Fruit fly (Drosophila melanogaster) whole organism, wandering third instar larva: ENCODE measurements around the gene Arl1.

Source experiments
- Abd-B ChIP-seq: fragments of >200 bp; optimal IDR thresholded peaks from 2 replicates; lab custom pipeline; 2017; ENCODE audit warnings: missing biosample characterization, missing genetic modification characterization
- CG32264 ChIP-seq: fragments of 200-800 bp; sonication (Bioruptor generic); optimal IDR thresholded peaks from 2 replicates; lab custom pipeline; 2016; ENCODE audit warnings: missing biosample characterization, missing genetic modification characterization
- CG9705 ChIP-seq: fragments of 200-800 bp; sonication (Bioruptor generic); optimal IDR thresholded peaks from 2 replicates; lab custom pipeline; 2018; ENCODE audit warnings: missing biosample characterization, mild to moderate bottlenecking, missing genetic modification characterization
- CrebA ChIP-seq: fragments of 200-800 bp; sonication (Bioruptor generic); optimal IDR thresholded peaks from 2 replicates; lab custom pipeline; 2016; ENCODE audit warnings: missing biosample characterization, mild to moderate bottlenecking, missing genetic modification characterization, borderline replicate concordance
- Dfd ChIP-seq: fragments of >200 bp; optimal IDR thresholded peaks from 2 replicates; lab custom pipeline; 2017; ENCODE audit warnings: missing biosample characterization, missing genetic modification characterization
- Dif ChIP-seq: fragments of 200-275, 200-300 bp; sonication (Bioruptor generic); optimal IDR thresholded peaks from 2 replicates; lab custom pipeline; 2018; ENCODE audit warnings: missing biosample characterization, missing genetic modification characterization; ENCODE audit not compliant: partially characterized antibody
- GATAd ChIP-seq: sonication (Bioruptor generic); optimal IDR thresholded peaks from 2 replicates; lab custom pipeline; 2016; ENCODE audit warnings: missing biosample characterization, missing genetic modification characterization
- HLH106 ChIP-seq: fragments of 200-800 bp; optimal IDR thresholded peaks from 3 replicates; lab custom pipeline; 2019; ENCODE audit warnings: missing biosample characterization, mild to moderate bottlenecking, missing genetic modification characterization, moderate library complexity
- Hnf4 ChIP-seq: fragments of 200-800 bp; sonication (Bioruptor generic); optimal IDR thresholded peaks from 2 replicates; lab custom pipeline; 2016; ENCODE audit warnings: missing biosample characterization, mild to moderate bottlenecking, missing genetic modification characterization
- Hr78 ChIP-seq: fragments of >200 bp; optimal IDR thresholded peaks from 2 replicates; lab custom pipeline; 2017; ENCODE audit warnings: missing biosample characterization, missing genetic modification characterization
- Hr83 ChIP-seq: fragments of 200-300 bp; sonication (Bioruptor generic); optimal IDR thresholded peaks from 2 replicates; lab custom pipeline; 2016; ENCODE audit warnings: missing biosample characterization, mild to moderate bottlenecking, missing genetic modification characterization, moderate library complexity; ENCODE audit not compliant: poor library complexity, severe bottlenecking
- Jra ChIP-seq: sonication (Bioruptor generic); optimal IDR thresholded peaks from 2 replicates; lab custom pipeline; 2016; ENCODE audit warnings: missing biosample characterization, missing genetic modification characterization
- Mio ChIP-seq: sonication (Bioruptor generic); optimal IDR thresholded peaks from 2 replicates; lab custom pipeline; 2016; ENCODE audit warnings: missing biosample characterization, missing genetic modification characterization
- Myc ChIP-seq: fragments of >200 bp; optimal IDR thresholded peaks from 2 replicates; lab custom pipeline; 2017
- N ChIP-seq: fragments of >200 bp; optimal IDR thresholded peaks from 2 replicates; lab custom pipeline; 2018; ENCODE audit warnings: missing biosample characterization, missing external identifiers, missing genetic modification characterization
- OdsH ChIP-seq: fragments of 200-800 bp; sonication (Bioruptor generic); optimal IDR thresholded peaks from 2 replicates; lab custom pipeline; 2016; ENCODE audit warnings: missing biosample characterization, mild to moderate bottlenecking, missing genetic modification characterization
- Rel ChIP-seq, 2 experiments: fragments of 200-800 bp; sonication (Bioruptor generic) in 1 of 2; optimal IDR thresholded peaks; 2 replicates in 1 of 2; 3 replicates in 1 of 2; lab custom pipeline; 2016 to 2019; ENCODE audit warnings: mild to moderate bottlenecking in 2 of 2, missing biosample characterization in 2 of 2, missing genetic modification characterization in 2 of 2, moderate library complexity in 1 of 2
- Sp1 ChIP-seq: fragments of 200-800 bp; sonication (Bioruptor generic); optimal IDR thresholded peaks from 3 replicates; lab custom pipeline; 2019; ENCODE audit warnings: missing biosample characterization, mild to moderate bottlenecking, missing genetic modification characterization, moderate library complexity
- Vsx2 ChIP-seq: fragments of 200-300, 225-300 bp; sonication (Bioruptor generic); optimal IDR thresholded peaks from 2 replicates; lab custom pipeline; 2018; ENCODE audit warnings: missing biosample characterization, missing genetic modification characterization; ENCODE audit not compliant: partially characterized antibody
- br ChIP-seq: fragments of 200-800 bp; sonication (Bioruptor generic); optimal IDR thresholded peaks from 2 replicates; lab custom pipeline; 2016; ENCODE audit warnings: missing biosample characterization, missing genetic modification characterization
- brk ChIP-seq: fragments of 200-800 bp; sonication (Bioruptor generic); optimal IDR thresholded peaks from 2 replicates; lab custom pipeline; 2016; ENCODE audit warnings: missing biosample characterization, mild to moderate bottlenecking, missing genetic modification characterization
- dl ChIP-seq, 2 experiments: fragments of 175-275, 200-275 bp in 1 of 2; fragments of 200-275 bp in 1 of 2; sonication (Bioruptor generic); optimal IDR thresholded peaks; lab custom pipeline; 2018; ENCODE audit warnings: mild to moderate bottlenecking in 2 of 2, missing biosample characterization in 2 of 2, missing genetic modification characterization in 2 of 2, moderate library complexity in 2 of 2; ENCODE audit not compliant: partially characterized antibody in 2 of 2, insufficient read depth in 1 of 2
- dmrt93B ChIP-seq: fragments of 200-800 bp; sonication (Bioruptor generic); optimal IDR thresholded peaks from 2 replicates; lab custom pipeline; 2018; ENCODE audit warnings: missing biosample characterization, mild to moderate bottlenecking, missing genetic modification characterization
- dsf ChIP-seq: sonication (Bioruptor generic); optimal IDR thresholded peaks from 2 replicates; lab custom pipeline; 2016; ENCODE audit warnings: missing biosample characterization, missing genetic modification characterization, borderline replicate concordance
- ey ChIP-seq: fragments of 200-800 bp; sonication (Bioruptor generic); optimal IDR thresholded peaks from 2 replicates; lab custom pipeline; 2016; ENCODE audit warnings: missing biosample characterization, missing genetic modification characterization
- foxo ChIP-seq, 2 experiments: fragments of 200-800 bp; sonication (Bioruptor generic); optimal IDR thresholded peaks; 2 replicates in 1 of 2; 3 replicates in 1 of 2; lab custom pipeline; 2016 to 2017; ENCODE audit warnings: missing biosample characterization in 2 of 2, missing genetic modification characterization in 2 of 2
- fru ChIP-seq: fragments of 200-800 bp; sonication (Bioruptor generic); optimal IDR thresholded peaks from 3 replicates; lab custom pipeline; 2016; ENCODE audit warnings: missing biosample characterization, mild to moderate bottlenecking, missing genetic modification characterization
- h ChIP-seq: fragments of 200-800 bp; sonication (Bioruptor generic); optimal IDR thresholded peaks from 3 replicates; lab custom pipeline; 2016; ENCODE audit warnings: missing biosample characterization, mild to moderate bottlenecking, missing genetic modification characterization
- jim ChIP-seq: fragments of 175-275, 200-325 bp; sonication (Bioruptor generic); optimal IDR thresholded peaks from 2 replicates; lab custom pipeline; 2016; ENCODE audit warnings: missing biosample characterization, mild to moderate bottlenecking, missing genetic modification characterization
- lola ChIP-seq: fragments of >200 bp; optimal IDR thresholded peaks from 2 replicates; lab custom pipeline; 2017; ENCODE audit warnings: missing biosample characterization, missing genetic modification characterization
- pan ChIP-seq: fragments of >200 bp; optimal IDR thresholded peaks from 2 replicates; lab custom pipeline; 2017
- psq ChIP-seq: fragments of 200-800 bp; sonication (Bioruptor generic); optimal IDR thresholded peaks from 3 replicates; lab custom pipeline; 2017; ENCODE audit warnings: missing biosample characterization, mild to moderate bottlenecking, missing genetic modification characterization, moderate library complexity
- rgr ChIP-seq: fragments of 200-800 bp; sonication (Bioruptor generic); optimal IDR thresholded peaks from 3 replicates; lab custom pipeline; 2016; ENCODE audit warnings: missing biosample characterization, mild to moderate bottlenecking, missing genetic modification characterization
- sage ChIP-seq: fragments of 200-800 bp; sonication (Bioruptor generic); optimal IDR thresholded peaks from 2 replicates; lab custom pipeline; 2016; ENCODE audit warnings: missing biosample characterization, mild to moderate bottlenecking, missing genetic modification characterization
- sv ChIP-seq: fragments of 200-800 bp; sonication (Bioruptor generic); optimal IDR thresholded peaks from 3 replicates; lab custom pipeline; 2016; ENCODE audit warnings: missing biosample characterization, missing genetic modification characterization
- tai ChIP-seq: sonication (Bioruptor generic); optimal IDR thresholded peaks from 2 replicates; lab custom pipeline; 2016; ENCODE audit warnings: missing biosample characterization, missing genetic modification characterization
- usp ChIP-seq: fragments of >200 bp; optimal IDR thresholded peaks from 2 replicates; lab custom pipeline; 2017; ENCODE audit warnings: missing biosample characterization, missing genetic modification characterization
- woc ChIP-seq: sonication (Bioruptor generic); optimal IDR thresholded peaks from 2 replicates; lab custom pipeline; 2016; ENCODE audit warnings: missing biosample characterization, mild to moderate bottlenecking, missing genetic modification characterization

The Arl1 gene

DNA sequence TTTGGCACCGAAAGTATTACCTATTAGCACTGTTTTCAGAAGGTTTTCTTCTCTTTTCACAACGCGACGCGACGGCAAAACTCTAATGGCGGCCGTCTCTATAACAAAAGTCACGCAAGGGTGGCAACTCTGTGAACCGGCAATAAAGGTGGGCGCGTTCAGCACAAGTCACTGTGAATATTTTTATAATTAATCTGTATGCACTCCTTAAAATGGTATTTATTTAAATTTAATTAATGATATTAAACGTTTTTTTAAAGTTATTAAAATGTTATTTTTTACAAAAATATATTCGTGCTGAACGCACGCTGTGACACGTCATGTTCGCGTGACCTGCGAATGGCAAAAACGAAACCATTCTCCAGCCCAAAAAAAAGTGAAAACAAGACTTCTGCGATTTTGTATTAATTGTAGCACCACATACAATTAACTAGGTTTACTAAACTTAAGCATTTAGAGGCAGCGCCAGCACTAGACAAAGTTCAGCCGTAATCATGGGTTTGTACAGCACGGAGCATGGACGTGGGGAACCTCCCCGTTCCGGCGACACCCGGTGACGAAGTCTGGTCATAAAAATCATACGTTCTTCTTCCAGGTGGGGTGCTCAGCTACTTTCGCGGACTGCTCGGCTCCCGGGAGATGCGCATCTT is at the start of gene Arl1, which contains the start of gene brm:
Gene Arl1 (plus strand): TSS at position 353 of the 650 bp plus-strand sequence.
Gene brm (minus strand): TSS at position 87 of the 650 bp plus-strand sequence.
- TF ChIP-seq ey (peak; percentile 94), CG32264 (GFP tag; lab: Kevin White, UChicago) (peak; percentile 87), sage (GFP tag; lab: Kevin White, UChicago) (peak; percentile 97), foxo (GFP tag; optimal IDR thresholded peaks at IDR 0.05; lab: Kevin White, UChicago) (peak; percentile 58 to 98), dsf (GFP tag; lab: Kevin White, UChicago) (peak; percentile 89), fru (peak; percentile 90), woc (GFP tag; lab: Kevin White, UChicago) (peak; percentile 92), jim (GFP tag; lab: Kevin White, UChicago) (peak; percentile 26), tai (GFP tag; lab: Kevin White, UChicago) (no peak), Hnf4 (GFP tag; lab: Kevin White, UChicago) (peak; percentile 94), Hr78 (GFP tag; lab: Kevin White, UChicago) (no peak), lola (no peak), br (GFP tag; lab: Kevin White, UChicago) (peak; percentile 92), h (GFP tag; lab: Kevin White, UChicago) (peak; percentile 98), Dfd (GFP tag; lab: Kevin White, UChicago) (no peak), CG9705 (GFP tag; lab: Kevin White, UChicago) (peak; percentile 99), GATAd (GFP tag; lab: Kevin White, UChicago) (peak; percentile 86), rgr (GFP tag; lab: Kevin White, UChicago) (peak; percentile 99), psq (GFP tag; lab: Kevin White, UChicago) (peak; percentile 96), N (GFP tag; lab: Kevin White, UChicago) (no peak), HLH106 (tag; lab: Kevin White, UChicago) (peak; percentile 100), sv (GFP tag; lab: Kevin White, UChicago) (peak; percentile 97), usp (no peak), Rel (GFP tag; optimal IDR thresholded peaks at IDR 0.05; lab: Kevin White, UChicago) (peak; percentile 95), Rel (tag; optimal IDR thresholded peaks at IDR 0.05; lab: Kevin White, UChicago) (peak; percentile 96), CrebA (GFP tag; lab: Kevin White, UChicago) (no peak), Dif (GFP tag; lab: Kevin White, UChicago) (no peak), Sp1 (peak; percentile 99), dl (GFP tag; optimal IDR thresholded peaks at IDR 0.05; lab: Kevin White, UChicago; ENCODE audit: insufficient read depth in 1 of 2, partially characterized antibody in 2 of 2) (no peak), Mio (GFP tag; lab: Kevin White, UChicago) (peak; percentile 81), Hr83 (peak; percentile 75), Vsx2 (GFP tag; lab: Kevin White, UChicago) (no peak), Jra (peak; percentile 76), dmrt93B (GFP tag; lab: Kevin White, UChicago) (peak; percentile 98), OdsH (peak; percentile 97), pan (no peak), brk (no peak), Myc (lab: Kevin White, UChicago) (no peak), Abd-B (no peak)

DNA sequence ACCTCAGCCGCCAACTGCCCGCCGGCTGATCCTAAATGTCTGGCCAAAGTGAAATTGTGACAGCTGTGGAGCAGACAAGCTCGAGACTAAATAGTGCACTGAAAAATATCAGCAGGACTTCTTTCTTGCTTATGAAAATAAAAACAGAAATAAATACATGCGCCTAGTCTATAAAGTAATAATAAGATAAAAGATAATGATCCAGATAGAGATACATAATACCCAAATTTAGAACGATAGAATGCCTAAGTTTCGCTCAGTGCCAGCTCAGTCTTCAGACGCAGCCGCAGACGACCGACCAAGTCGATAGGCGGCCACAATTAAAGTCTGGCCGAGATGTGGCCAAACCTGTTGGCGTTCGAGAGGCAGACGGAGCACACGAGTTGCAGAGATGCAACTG is 42.1 kb upstream of the Arl1 start:
- TF ChIP-seq Rel (GFP tag; optimal IDR thresholded peaks at IDR 0.05; lab: Kevin White, UChicago) (no peak), Rel (tag; optimal IDR thresholded peaks at IDR 0.05; lab: Kevin White, UChicago) (no peak), CrebA (GFP tag; lab: Kevin White, UChicago) (no peak), tai (GFP tag; lab: Kevin White, UChicago) (no peak), dl (GFP tag; optimal IDR thresholded peaks at IDR 0.05; lab: Kevin White, UChicago; ENCODE audit: insufficient read depth in 1 of 2, partially characterized antibody in 2 of 2) (no peak), psq (GFP tag; lab: Kevin White, UChicago) (peak; percentile 74), Hnf4 (GFP tag; lab: Kevin White, UChicago) (peak; percentile 80), br (GFP tag; lab: Kevin White, UChicago) (peak; percentile 88), woc (GFP tag; lab: Kevin White, UChicago) (peak; percentile 70), Myc (lab: Kevin White, UChicago) (no peak), rgr (GFP tag; lab: Kevin White, UChicago) (peak; percentile 88), fru (peak; percentile 76), usp (no peak), pan (no peak), jim (GFP tag; lab: Kevin White, UChicago) (no peak), h (GFP tag; lab: Kevin White, UChicago) (peak; percentile 92), dsf (GFP tag; lab: Kevin White, UChicago) (peak; percentile 39), Dfd (GFP tag; lab: Kevin White, UChicago) (no peak), lola (no peak), Hr83 (no peak), Mio (GFP tag; lab: Kevin White, UChicago) (no peak), HLH106 (tag; lab: Kevin White, UChicago) (peak; percentile 91), GATAd (GFP tag; lab: Kevin White, UChicago) (peak; percentile 43), brk (peak; percentile 63), Abd-B (no peak), foxo (GFP tag; optimal IDR thresholded peaks at IDR 0.05; lab: Kevin White, UChicago) (peak in 1 of 2 experiments; percentile 83), N (GFP tag; lab: Kevin White, UChicago) (no peak), Dif (GFP tag; lab: Kevin White, UChicago) (no peak), Hr78 (GFP tag; lab: Kevin White, UChicago) (no peak), sv (GFP tag; lab: Kevin White, UChicago) (no peak), Vsx2 (GFP tag; lab: Kevin White, UChicago) (no peak), dmrt93B (GFP tag; lab: Kevin White, UChicago) (peak; percentile 77), OdsH (peak; percentile 89), Jra (peak; percentile 29), CG9705 (GFP tag; lab: Kevin White, UChicago) (peak; percentile 72), Sp1 (peak; percentile 86), ey (peak; percentile 87), sage (GFP tag; lab: Kevin White, UChicago) (peak; percentile 80), CG32264 (GFP tag; lab: Kevin White, UChicago) (no peak)
